Worm (Caenorhabditis elegans) whole organism, late embryonic: ENCODE data around the gene ugt-58.

Experiments
- C38D4.7 ChIP-seq: fragments of 200-800 bp; sonication (Bioruptor generic); optimal IDR thresholded peaks from 2 replicates; lab custom pipeline; 2018; ENCODE audit warnings: mild to moderate bottlenecking, missing genetic modification characterization, moderate library complexity, missing compliant biosample characterization
- K02D7.2 ChIP-seq: sonication (generic microtip); optimal IDR thresholded peaks from 2 replicates; lab custom pipeline; 2017; ENCODE audit warnings: mild to moderate bottlenecking, missing genetic modification characterization, missing compliant biosample characterization
- T23F11.4 ChIP-seq: fragments of 200-800 bp; sonication (Bioruptor generic); optimal IDR thresholded peaks from 2 replicates; lab custom pipeline; 2018; ENCODE audit warnings: mild to moderate bottlenecking, missing genetic modification characterization, missing compliant biosample characterization
- ama-1 ChIP-seq: fragments of 150-350 bp; optimal IDR thresholded peaks from 2 replicates; lab custom pipeline; 2014
- ceh-14 ChIP-seq: sonication (generic microtip); optimal IDR thresholded peaks from 2 replicates; lab custom pipeline; 2016; ENCODE audit warnings: missing genotype, missing genetic modification characterization, missing compliant biosample characterization
- ceh-2 ChIP-seq: sonication (generic microtip); optimal IDR thresholded peaks from 2 replicates; lab custom pipeline; 2016; ENCODE audit warnings: missing genotype, missing genetic modification characterization, missing compliant biosample characterization
- ceh-24 ChIP-seq: sonication (generic microtip); optimal IDR thresholded peaks from 2 replicates; lab custom pipeline; 2016; ENCODE audit warnings: mild to moderate bottlenecking, missing genetic modification characterization, missing compliant biosample characterization
- ceh-30 ChIP-seq: fragments of 150-350 bp; optimal IDR thresholded peaks from 2 replicates; lab custom pipeline; 2014; ENCODE audit warnings: missing biosample characterization, missing genetic modification characterization
- ceh-34 ChIP-seq: sonication (generic microtip); optimal IDR thresholded peaks from 2 replicates; lab custom pipeline; 2016; ENCODE audit warnings: mild to moderate bottlenecking, missing genetic modification characterization, missing compliant biosample characterization
- ceh-45 ChIP-seq: fragments of 200-800 bp; sonication (Bioruptor generic); IDR thresholded peaks from 2 replicates; pipeline ENCODE4 v1.3.6; 2022; ENCODE audit warnings: missing genetic modification reagents, missing genetic modification characterization, missing compliant biosample characterization
- ceh-48 ChIP-seq: sonication (generic microtip); optimal IDR thresholded peaks from 2 replicates; lab custom pipeline; 2016; ENCODE audit warnings: missing genetic modification characterization, inconsistent platforms, missing compliant biosample characterization
- ceh-6 ChIP-seq: fragments of 200-800 bp; sonication (Bioruptor generic); optimal IDR thresholded peaks from 2 replicates; lab custom pipeline; 2018; ENCODE audit warnings: mild to moderate bottlenecking, missing genetic modification characterization, missing compliant biosample characterization
- ceh-9 ChIP-seq: sonication (generic microtip); optimal IDR thresholded peaks from 2 replicates; lab custom pipeline; 2016; ENCODE audit warnings: mild to moderate bottlenecking, missing genetic modification characterization, inconsistent platforms, missing compliant biosample characterization
- che-1 ChIP-seq: sonication (generic microtip); optimal IDR thresholded peaks from 2 replicates; lab custom pipeline; 2016; ENCODE audit warnings: mild to moderate bottlenecking, missing genetic modification characterization, missing compliant biosample characterization
- dmd-4 ChIP-seq: sonication (generic microtip); optimal IDR thresholded peaks from 2 replicates; lab custom pipeline; 2016; ENCODE audit warnings: borderline replicate concordance, missing genetic modification characterization, missing compliant biosample characterization
- elt-2 ChIP-seq: sonication (generic microtip); optimal IDR thresholded peaks from 2 replicates; lab custom pipeline; 2016; ENCODE audit warnings: missing genetic modification reagents, missing genetic modification characterization, missing compliant biosample characterization
- elt-4 ChIP-seq: sonication (generic microtip); optimal IDR thresholded peaks from 2 replicates; lab custom pipeline; 2016; ENCODE audit warnings: missing genetic modification characterization, missing compliant biosample characterization
- ets-4 ChIP-seq: sonication (generic microtip); optimal IDR thresholded peaks from 2 replicates; lab custom pipeline; 2016; ENCODE audit warnings: missing genetic modification characterization, missing compliant biosample characterization
- eyg-1 ChIP-seq: sonication (generic microtip); optimal IDR thresholded peaks from 2 replicates; lab custom pipeline; 2016; ENCODE audit warnings: missing genotype, missing genetic modification characterization, missing compliant biosample characterization
- fkh-10 ChIP-seq: fragments of 150-350 bp; optimal IDR thresholded peaks from 2 replicates; lab custom pipeline; 2014; ENCODE audit warnings: missing biosample characterization, missing genetic modification reagents, missing genetic modification characterization
- fkh-6 ChIP-seq: sonication (generic microtip); optimal IDR thresholded peaks from 2 replicates; lab custom pipeline; 2016; ENCODE audit warnings: missing genetic modification characterization, missing compliant biosample characterization
- hlh-13 ChIP-seq: fragments of 200-800 bp; sonication (Bioruptor generic); optimal IDR thresholded peaks from 2 replicates; lab custom pipeline; 2018; ENCODE audit warnings: mild to moderate bottlenecking, missing genetic modification characterization, missing compliant biosample characterization
- hlh-30 ChIP-seq: sonication (generic microtip); optimal IDR thresholded peaks from 2 replicates; lab custom pipeline; 2017; ENCODE audit warnings: antibody characterized with exemption, missing genetic modification characterization, missing compliant biosample characterization; ENCODE audit not compliant: insufficient read depth
- hlh-8 ChIP-seq: sonication (generic microtip); optimal IDR thresholded peaks from 2 replicates; lab custom pipeline; 2016; ENCODE audit warnings: missing genotype, missing genetic modification characterization, missing compliant biosample characterization
- lim-6 ChIP-seq: sonication (generic microtip); optimal IDR thresholded peaks from 2 replicates; lab custom pipeline; 2016; ENCODE audit warnings: missing genetic modification characterization, missing compliant biosample characterization
- madf-2 ChIP-seq: sonication (generic microtip); optimal IDR thresholded peaks from 2 replicates; lab custom pipeline; 2017; ENCODE audit warnings: missing genetic modification characterization, missing compliant biosample characterization
- nfya-1 ChIP-seq: sonication (generic microtip); optimal IDR thresholded peaks from 2 replicates; lab custom pipeline; 2017; ENCODE audit warnings: missing genetic modification characterization, mild to moderate bottlenecking, missing compliant biosample characterization, antibody characterized with exemption, moderate library complexity
- pag-3 ChIP-seq: sonication (generic microtip); optimal IDR thresholded peaks from 2 replicates; lab custom pipeline; 2016; ENCODE audit warnings: missing compliant biosample characterization, missing genetic modification characterization, borderline replicate concordance
- pat-9 ChIP-seq: fragments of 200-800 bp; sonication (Bioruptor generic); optimal IDR thresholded peaks from 2 replicates; lab custom pipeline; 2018; ENCODE audit warnings: mild to moderate bottlenecking, missing genetic modification characterization, moderate library complexity, missing compliant biosample characterization
- pax-1 ChIP-seq: fragments of 150-350 bp; optimal IDR thresholded peaks from 2 replicates; lab custom pipeline; 2014; ENCODE audit warnings: missing biosample characterization, missing genetic modification characterization
- pqm-1 ChIP-seq: sonication (generic microtip); optimal IDR thresholded peaks from 2 replicates; lab custom pipeline; 2016; ENCODE audit warnings: missing genetic modification characterization, missing compliant biosample characterization
- rnt-1 ChIP-seq: sonication (generic microtip); optimal IDR thresholded peaks from 2 replicates; lab custom pipeline; 2016; ENCODE audit warnings: missing genetic modification characterization, missing compliant biosample characterization
- tbx-7 ChIP-seq: sonication (generic microtip); optimal IDR thresholded peaks from 2 replicates; lab custom pipeline; 2016; ENCODE audit warnings: missing genotype, missing genetic modification characterization, missing compliant biosample characterization
- unc-55 ChIP-seq: sonication (generic microtip); optimal IDR thresholded peaks from 2 replicates; lab custom pipeline; 2017; ENCODE audit warnings: missing biosample characterization, missing genetic modification reagents, missing genetic modification characterization

Gene ugt-58

ce11 chrII:9606485-9607036 lies 20.0 kb upstream of the ugt-58 start:
- no peak for TF ChIP-seq ceh-34 (tag; lab: Kevin White, UChicago)
- no peak for TF ChIP-seq elt-2 (tag; lab: Kevin White, UChicago)
- no peak for TF ChIP-seq hlh-30
- no peak for TF ChIP-seq fkh-6 (tag; lab: Kevin White, UChicago)
- no peak for TF ChIP-seq ceh-2
- TF ChIP-seq elt-4 (tag; lab: Kevin White, UChicago) = no peak
- TF ChIP-seq, all 69 proteins: peak for 0

- no peak for TF ChIP-seq pat-9
- no peak for TF ChIP-seq pag-3 (tag; lab: Kevin White, UChicago)
- TF ChIP-seq unc-55 (GFP tag; lab: Kevin White, UChicago) = no peak
- no peak for TF ChIP-seq ama-1 (lab: Kevin White, UChicago)
- TF ChIP-seq ceh-30 (tag; lab: Kevin White, UChicago) = no peak
- no peak for TF ChIP-seq tbx-7 (tag; lab: Kevin White, UChicago)
Observed at ce11 chrII:9605954-9606353, 19.4 kb upstream of the ugt-58 start.

- TF ChIP-seq ceh-14 (tag; lab: Kevin White, UChicago) (no peak), tbx-7 (tag; lab: Kevin White, UChicago) (no peak), rnt-1 (tag; lab: Kevin White, UChicago) (no peak), ceh-45 (GFP tag; lab: Robert Waterston, UW) (no peak), ceh-6 (GFP tag; lab: Kevin White, UChicago) (no peak), ceh-2 (no peak), fkh-6 (tag; lab: Kevin White, UChicago) (no peak), hlh-13 (no peak), hlh-8 (tag; lab: Kevin White, UChicago) (no peak), elt-4 (tag; lab: Kevin White, UChicago) (no peak), unc-55 (GFP tag; lab: Kevin White, UChicago) (no peak), ceh-48 (tag; lab: Kevin White, UChicago) (no peak), ceh-34 (tag; lab: Kevin White, UChicago) (no peak), pat-9 (no peak), dmd-4 (tag; lab: Kevin White, UChicago) (no peak), che-1 (tag; lab: Kevin White, UChicago) (no peak), pqm-1 (tag; lab: Kevin White, UChicago) (no peak), C38D4.7 (GFP tag; lab: Kevin White, UChicago) (no peak), ceh-24 (tag; lab: Kevin White, UChicago) (no peak), ceh-9 (no peak)
Observed at ce11 chrII:9605336-9605735, 18.8 kb upstream of the ugt-58 start, which contains the start of gene nhr-19. Gene nhr-19 (minus strand): TSS chrII:9605526.

- TF ChIP-seq lim-6 (tag; lab: Kevin White, UChicago) (no peak), unc-55 (GFP tag; lab: Kevin White, UChicago) (no peak), fkh-10 (GFP tag; lab: Kevin White, UChicago) (no peak), pax-1 (tag; lab: Kevin White, UChicago) (no peak), ceh-14 (tag; lab: Kevin White, UChicago) (no peak), K02D7.2 (tag; lab: Kevin White, UChicago) (no peak), eyg-1 (tag; lab: Kevin White, UChicago) (no peak), nfya-1 (tag; lab: Kevin White, UChicago) (no peak), pqm-1 (tag; lab: Kevin White, UChicago) (no peak), madf-2 (tag; lab: Kevin White, UChicago) (no peak), T23F11.4 (GFP tag; lab: Kevin White, UChicago) (no peak), ets-4 (tag; lab: Kevin White, UChicago) (no peak)
Observed at ce11 chrII:9604685-9605084, 18.1 kb upstream of the ugt-58 start.
